Fruit fly (Drosophila melanogaster) whole organism, wandering third instar larva: ENCODE results near the gene CG45676.
A peak's percentile ranks its signal among the peaks of the same experiment; 100 is the strongest.

Source experiments
- Abd-B ChIP-seq: fragments of >200 bp; optimal IDR thresholded peaks from 2 replicates; lab custom pipeline; 2017; ENCODE audit warnings: missing biosample characterization, missing genetic modification characterization
- CG32264 ChIP-seq: fragments of 200-800 bp; sonication (Bioruptor generic); optimal IDR thresholded peaks from 2 replicates; lab custom pipeline; 2016; ENCODE audit warnings: missing biosample characterization, missing genetic modification characterization
- CG9705 ChIP-seq: fragments of 200-800 bp; sonication (Bioruptor generic); optimal IDR thresholded peaks from 2 replicates; lab custom pipeline; 2018; ENCODE audit warnings: missing biosample characterization, mild to moderate bottlenecking, missing genetic modification characterization
- CrebA ChIP-seq: fragments of 200-800 bp; sonication (Bioruptor generic); optimal IDR thresholded peaks from 2 replicates; lab custom pipeline; 2016; ENCODE audit warnings: missing biosample characterization, mild to moderate bottlenecking, missing genetic modification characterization, borderline replicate concordance
- Dfd ChIP-seq: fragments of >200 bp; optimal IDR thresholded peaks from 2 replicates; lab custom pipeline; 2017; ENCODE audit warnings: missing biosample characterization, missing genetic modification characterization
- Dif ChIP-seq: fragments of 200-275, 200-300 bp; sonication (Bioruptor generic); optimal IDR thresholded peaks from 2 replicates; lab custom pipeline; 2018; ENCODE audit warnings: missing biosample characterization, missing genetic modification characterization; ENCODE audit not compliant: partially characterized antibody
- GATAd ChIP-seq: sonication (Bioruptor generic); optimal IDR thresholded peaks from 2 replicates; lab custom pipeline; 2016; ENCODE audit warnings: missing biosample characterization, missing genetic modification characterization
- HLH106 ChIP-seq: fragments of 200-800 bp; optimal IDR thresholded peaks from 3 replicates; lab custom pipeline; 2019; ENCODE audit warnings: missing biosample characterization, mild to moderate bottlenecking, missing genetic modification characterization, moderate library complexity
- Hnf4 ChIP-seq: fragments of 200-800 bp; sonication (Bioruptor generic); optimal IDR thresholded peaks from 2 replicates; lab custom pipeline; 2016; ENCODE audit warnings: missing biosample characterization, mild to moderate bottlenecking, missing genetic modification characterization
- Hr78 ChIP-seq: fragments of >200 bp; optimal IDR thresholded peaks from 2 replicates; lab custom pipeline; 2017; ENCODE audit warnings: missing biosample characterization, missing genetic modification characterization
- Hr83 ChIP-seq: fragments of 200-300 bp; sonication (Bioruptor generic); optimal IDR thresholded peaks from 2 replicates; lab custom pipeline; 2016; ENCODE audit warnings: missing biosample characterization, mild to moderate bottlenecking, missing genetic modification characterization, moderate library complexity; ENCODE audit not compliant: poor library complexity, severe bottlenecking
- Jra ChIP-seq: sonication (Bioruptor generic); optimal IDR thresholded peaks from 2 replicates; lab custom pipeline; 2016; ENCODE audit warnings: missing biosample characterization, missing genetic modification characterization
- Mio ChIP-seq: sonication (Bioruptor generic); optimal IDR thresholded peaks from 2 replicates; lab custom pipeline; 2016; ENCODE audit warnings: missing biosample characterization, missing genetic modification characterization
- Myc ChIP-seq: fragments of >200 bp; optimal IDR thresholded peaks from 2 replicates; lab custom pipeline; 2017
- N ChIP-seq: fragments of >200 bp; optimal IDR thresholded peaks from 2 replicates; lab custom pipeline; 2018; ENCODE audit warnings: missing biosample characterization, missing external identifiers, missing genetic modification characterization
- OdsH ChIP-seq: fragments of 200-800 bp; sonication (Bioruptor generic); optimal IDR thresholded peaks from 2 replicates; lab custom pipeline; 2016; ENCODE audit warnings: missing biosample characterization, mild to moderate bottlenecking, missing genetic modification characterization
- Rel ChIP-seq, 2 experiments: fragments of 200-800 bp; sonication (Bioruptor generic) in 1 of 2; optimal IDR thresholded peaks; 2 replicates in 1 of 2; 3 replicates in 1 of 2; lab custom pipeline; 2016 to 2019; ENCODE audit warnings: mild to moderate bottlenecking in 2 of 2, missing biosample characterization in 2 of 2, missing genetic modification characterization in 2 of 2, moderate library complexity in 1 of 2
- Sp1 ChIP-seq: fragments of 200-800 bp; sonication (Bioruptor generic); optimal IDR thresholded peaks from 3 replicates; lab custom pipeline; 2019; ENCODE audit warnings: missing biosample characterization, mild to moderate bottlenecking, missing genetic modification characterization, moderate library complexity
- Vsx2 ChIP-seq: fragments of 200-300, 225-300 bp; sonication (Bioruptor generic); optimal IDR thresholded peaks from 2 replicates; lab custom pipeline; 2018; ENCODE audit warnings: missing biosample characterization, missing genetic modification characterization; ENCODE audit not compliant: partially characterized antibody
- br ChIP-seq: fragments of 200-800 bp; sonication (Bioruptor generic); optimal IDR thresholded peaks from 2 replicates; lab custom pipeline; 2016; ENCODE audit warnings: missing biosample characterization, missing genetic modification characterization
- brk ChIP-seq: fragments of 200-800 bp; sonication (Bioruptor generic); optimal IDR thresholded peaks from 2 replicates; lab custom pipeline; 2016; ENCODE audit warnings: missing biosample characterization, mild to moderate bottlenecking, missing genetic modification characterization
- dl ChIP-seq, 2 experiments: fragments of 175-275, 200-275 bp in 1 of 2; fragments of 200-275 bp in 1 of 2; sonication (Bioruptor generic); optimal IDR thresholded peaks; lab custom pipeline; 2018; ENCODE audit warnings: mild to moderate bottlenecking in 2 of 2, missing biosample characterization in 2 of 2, missing genetic modification characterization in 2 of 2, moderate library complexity in 2 of 2; ENCODE audit not compliant: partially characterized antibody in 2 of 2, insufficient read depth in 1 of 2
- dmrt93B ChIP-seq: fragments of 200-800 bp; sonication (Bioruptor generic); optimal IDR thresholded peaks from 2 replicates; lab custom pipeline; 2018; ENCODE audit warnings: missing biosample characterization, mild to moderate bottlenecking, missing genetic modification characterization
- dsf ChIP-seq: sonication (Bioruptor generic); optimal IDR thresholded peaks from 2 replicates; lab custom pipeline; 2016; ENCODE audit warnings: missing biosample characterization, missing genetic modification characterization, borderline replicate concordance
- ey ChIP-seq: fragments of 200-800 bp; sonication (Bioruptor generic); optimal IDR thresholded peaks from 2 replicates; lab custom pipeline; 2016; ENCODE audit warnings: missing biosample characterization, missing genetic modification characterization
- foxo ChIP-seq, 2 experiments: fragments of 200-800 bp; sonication (Bioruptor generic); optimal IDR thresholded peaks; 2 replicates in 1 of 2; 3 replicates in 1 of 2; lab custom pipeline; 2016 to 2017; ENCODE audit warnings: missing biosample characterization in 2 of 2, missing genetic modification characterization in 2 of 2
- fru ChIP-seq: fragments of 200-800 bp; sonication (Bioruptor generic); optimal IDR thresholded peaks from 3 replicates; lab custom pipeline; 2016; ENCODE audit warnings: missing biosample characterization, mild to moderate bottlenecking, missing genetic modification characterization
- h ChIP-seq: fragments of 200-800 bp; sonication (Bioruptor generic); optimal IDR thresholded peaks from 3 replicates; lab custom pipeline; 2016; ENCODE audit warnings: missing biosample characterization, mild to moderate bottlenecking, missing genetic modification characterization
- jim ChIP-seq: fragments of 175-275, 200-325 bp; sonication (Bioruptor generic); optimal IDR thresholded peaks from 2 replicates; lab custom pipeline; 2016; ENCODE audit warnings: missing biosample characterization, mild to moderate bottlenecking, missing genetic modification characterization
- lola ChIP-seq: fragments of >200 bp; optimal IDR thresholded peaks from 2 replicates; lab custom pipeline; 2017; ENCODE audit warnings: missing biosample characterization, missing genetic modification characterization
- pan ChIP-seq: fragments of >200 bp; optimal IDR thresholded peaks from 2 replicates; lab custom pipeline; 2017
- psq ChIP-seq: fragments of 200-800 bp; sonication (Bioruptor generic); optimal IDR thresholded peaks from 3 replicates; lab custom pipeline; 2017; ENCODE audit warnings: missing biosample characterization, mild to moderate bottlenecking, missing genetic modification characterization, moderate library complexity
- rgr ChIP-seq: fragments of 200-800 bp; sonication (Bioruptor generic); optimal IDR thresholded peaks from 3 replicates; lab custom pipeline; 2016; ENCODE audit warnings: missing biosample characterization, mild to moderate bottlenecking, missing genetic modification characterization
- sage ChIP-seq: fragments of 200-800 bp; sonication (Bioruptor generic); optimal IDR thresholded peaks from 2 replicates; lab custom pipeline; 2016; ENCODE audit warnings: missing biosample characterization, mild to moderate bottlenecking, missing genetic modification characterization
- sv ChIP-seq: fragments of 200-800 bp; sonication (Bioruptor generic); optimal IDR thresholded peaks from 3 replicates; lab custom pipeline; 2016; ENCODE audit warnings: missing biosample characterization, missing genetic modification characterization
- tai ChIP-seq: sonication (Bioruptor generic); optimal IDR thresholded peaks from 2 replicates; lab custom pipeline; 2016; ENCODE audit warnings: missing biosample characterization, missing genetic modification characterization
- usp ChIP-seq: fragments of >200 bp; optimal IDR thresholded peaks from 2 replicates; lab custom pipeline; 2017; ENCODE audit warnings: missing biosample characterization, missing genetic modification characterization
- woc ChIP-seq: sonication (Bioruptor generic); optimal IDR thresholded peaks from 2 replicates; lab custom pipeline; 2016; ENCODE audit warnings: missing biosample characterization, mild to moderate bottlenecking, missing genetic modification characterization

The CG45676 gene

DNA sequence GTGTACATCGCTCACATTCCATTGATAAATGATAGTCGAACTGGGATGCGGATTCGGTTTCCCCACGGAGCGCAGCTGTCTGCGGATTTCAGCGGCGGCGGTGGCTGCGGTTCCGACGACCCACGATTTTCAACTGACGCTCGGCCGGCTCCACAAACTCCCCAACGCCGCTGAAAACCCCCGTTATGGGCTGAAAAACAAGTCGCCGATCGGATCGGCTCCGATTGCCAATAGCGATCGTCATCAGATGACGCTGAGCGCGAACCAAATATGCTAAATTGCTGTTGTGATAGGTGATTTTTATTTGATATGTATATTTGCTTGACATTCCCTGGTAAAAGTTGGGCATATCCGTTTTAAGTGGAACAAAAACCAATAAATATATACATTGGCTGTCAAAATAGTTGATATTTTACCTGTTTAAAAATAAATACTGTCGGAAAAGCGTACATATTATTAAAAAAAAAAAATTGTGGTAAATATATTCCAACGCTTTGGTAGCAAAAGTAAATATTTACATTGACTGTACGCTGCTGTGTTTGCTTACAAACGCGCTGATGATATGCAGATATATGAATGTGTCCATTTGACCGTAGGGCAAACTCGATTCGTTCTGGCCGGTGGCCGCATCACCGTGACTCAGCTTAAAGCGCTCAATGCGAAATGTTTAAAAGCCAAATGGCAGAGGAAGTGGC lies 35.7 kb downstream of the CG45676 start:
- TF ChIP-seq HLH106 (tag; lab: Kevin White, UChicago) (peak; percentile 74), dmrt93B (GFP tag; lab: Kevin White, UChicago) (peak; percentile 68), tai (GFP tag; lab: Kevin White, UChicago) (no peak), jim (GFP tag; lab: Kevin White, UChicago) (no peak), Myc (lab: Kevin White, UChicago) (no peak), Abd-B (GFP tag; lab: Kevin White, UChicago) (no peak), N (no peak), rgr (GFP tag; lab: Kevin White, UChicago) (peak; percentile 76), GATAd (GFP tag; lab: Kevin White, UChicago) (no peak), ey (GFP tag; lab: Kevin White, UChicago) (peak; percentile 76), Hnf4 (peak; percentile 54), Sp1 (peak; percentile 67), h (GFP tag; lab: Kevin White, UChicago) (peak; percentile 76), lola (no peak), Mio (GFP tag; lab: Kevin White, UChicago) (no peak), CG9705 (GFP tag; lab: Kevin White, UChicago) (peak; percentile 31), foxo (GFP tag; optimal IDR thresholded peaks at IDR 0.05; lab: Kevin White, UChicago) (peak in 1 of 2 experiments; percentile 74), Hr78 (GFP tag; lab: Kevin White, UChicago) (no peak), Rel (GFP tag; optimal IDR thresholded peaks at IDR 0.05; lab: Kevin White, UChicago) (no peak), Rel (tag; optimal IDR thresholded peaks at IDR 0.05; lab: Kevin White, UChicago) (peak; percentile 100), dsf (GFP tag; lab: Kevin White, UChicago) (no peak), OdsH (GFP tag; lab: Kevin White, UChicago) (peak; percentile 73), Dif (no peak), woc (GFP tag; lab: Kevin White, UChicago) (peak; percentile 45), dl (GFP tag; optimal IDR thresholded peaks at IDR 0.05; lab: Kevin White, UChicago; ENCODE audit: insufficient read depth in 1 of 2, partially characterized antibody in 2 of 2) (no peak), sv (GFP tag; lab: Kevin White, UChicago) (peak; percentile 31), Dfd (GFP tag; lab: Kevin White, UChicago) (no peak), pan (lab: Kevin White, UChicago) (no peak), sage (GFP tag; lab: Kevin White, UChicago) (no peak), psq (peak; percentile 69), fru (peak; percentile 75), br (GFP tag; lab: Kevin White, UChicago) (peak; percentile 76), Jra (GFP tag; lab: Kevin White, UChicago) (peak; percentile 24), usp (GFP tag; lab: Kevin White, UChicago) (no peak), Vsx2 (GFP tag; lab: Kevin White, UChicago) (no peak), CG32264 (peak; percentile 41), Hr83 (GFP tag; lab: Kevin White, UChicago) (no peak), CrebA (GFP tag; lab: Kevin White, UChicago) (no peak), brk (GFP tag; lab: Kevin White, UChicago) (no peak)

DNA sequence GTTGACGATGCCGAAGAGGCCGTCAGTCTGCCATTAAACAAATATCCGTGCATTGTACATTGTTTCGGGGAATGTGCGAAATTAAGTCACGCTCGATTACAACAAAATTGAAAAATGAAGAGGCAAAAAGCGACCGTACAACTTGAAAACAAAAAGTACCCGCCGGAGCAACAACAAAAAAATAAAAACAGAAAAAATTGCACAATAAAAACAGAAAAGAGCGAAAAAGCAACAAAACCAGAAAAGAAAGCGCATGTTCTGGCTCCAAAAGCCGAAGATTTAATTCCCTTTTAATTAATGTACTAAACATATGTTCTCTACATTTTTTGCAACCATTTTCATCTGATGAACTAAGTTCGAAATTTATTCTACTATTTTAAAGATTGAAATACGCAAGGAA lies 37.9 kb downstream of the CG45676 start:
- TF ChIP-seq HLH106 (tag; lab: Kevin White, UChicago), result peak; percentile 21
- no peak for TF ChIP-seq rgr (GFP tag; lab: Kevin White, UChicago)
- no peak for TF ChIP-seq fru
- TF ChIP-seq OdsH (GFP tag; lab: Kevin White, UChicago), result no peak
- TF ChIP-seq dmrt93B (GFP tag; lab: Kevin White, UChicago), result peak; percentile 1
- TF ChIP-seq psq, result no peak
- no peak for TF ChIP-seq Myc (lab: Kevin White, UChicago)
- no peak for TF ChIP-seq Hr83 (GFP tag; lab: Kevin White, UChicago)
- TF ChIP-seq Sp1, result peak; percentile 77
- no peak for TF ChIP-seq Mio (GFP tag; lab: Kevin White, UChicago)
- TF ChIP-seq CG32264, result no peak
- no peak for TF ChIP-seq N
- no peak for TF ChIP-seq usp (GFP tag; lab: Kevin White, UChicago)
- no peak for TF ChIP-seq Vsx2 (GFP tag; lab: Kevin White, UChicago)
- no peak for TF ChIP-seq Hnf4
- TF ChIP-seq dsf (GFP tag; lab: Kevin White, UChicago), result no peak
- no peak for TF ChIP-seq dl (GFP tag; optimal IDR thresholded peaks at IDR 0.05; lab: Kevin White, UChicago; ENCODE audit: insufficient read depth in 1 of 2, partially characterized antibody in 2 of 2)
- TF ChIP-seq br (GFP tag; lab: Kevin White, UChicago), result no peak
- no peak for TF ChIP-seq h (GFP tag; lab: Kevin White, UChicago)
- TF ChIP-seq Rel (GFP tag; optimal IDR thresholded peaks at IDR 0.05; lab: Kevin White, UChicago), result no peak
- TF ChIP-seq Rel (tag; optimal IDR thresholded peaks at IDR 0.05; lab: Kevin White, UChicago), result peak; percentile 92
